Fruit fly (Drosophila melanogaster) whole organism, embryonic: Measurements from ENCODE around the gene fd96Ca.

Experiments
- CG10274 ChIP-seq: fragments of 200-800 bp; sonication (Bioruptor generic); optimal IDR thresholded peaks from 3 replicates; lab custom pipeline; 2017; ENCODE audit warnings: missing biosample characterization, mild to moderate bottlenecking, missing genetic modification characterization
- CG10321 ChIP-seq: fragments of 200-800 bp; sonication (Bioruptor generic); IDR thresholded peaks from 2 replicates; pipeline ENCODE4 v1.3.6; 2022; ENCODE audit warnings: missing biosample characterization, missing genetic modification characterization
- CG11398 ChIP-seq: fragments of 200-800 bp; sonication (Bioruptor generic); optimal IDR thresholded peaks from 2 replicates; lab custom pipeline; 2016; ENCODE audit warnings: missing biosample characterization, missing genetic modification characterization
- CG12155 ChIP-seq: fragments of 200-800 bp; sonication (Bioruptor generic); optimal IDR thresholded peaks from 3 replicates; lab custom pipeline; 2016; ENCODE audit warnings: missing biosample characterization, missing genetic modification characterization
- CG12219 ChIP-seq: fragments of 200-800 bp; sonication (Bioruptor generic); optimal IDR thresholded peaks from 3 replicates; lab custom pipeline; 2018; ENCODE audit warnings: missing biosample characterization, mild to moderate bottlenecking, missing genetic modification characterization
- CG12236 ChIP-seq: fragments of 200-800 bp; sonication (Bioruptor generic); optimal IDR thresholded peaks from 2 replicates; lab custom pipeline; 2016; ENCODE audit warnings: missing biosample characterization, missing genetic modification characterization
- CG12391 ChIP-seq: fragments of 200-800 bp; sonication (Bioruptor generic); optimal IDR thresholded peaks from 3 replicates; lab custom pipeline; 2018; ENCODE audit warnings: missing biosample characterization, mild to moderate bottlenecking, missing genetic modification characterization, moderate library complexity
- CG13296 ChIP-seq: fragments of 200-800 bp; sonication (Bioruptor generic); optimal IDR thresholded peaks from 3 replicates; lab custom pipeline; 2018; ENCODE audit warnings: missing biosample characterization, mild to moderate bottlenecking, missing genetic modification characterization
- CG13624 ChIP-seq: fragments of 200-800 bp; sonication (Bioruptor generic); optimal IDR thresholded peaks from 2 replicates; lab custom pipeline; 2016; ENCODE audit warnings: missing biosample characterization, missing genetic modification characterization
- CG1529 ChIP-seq: fragments of 200-800 bp; sonication (Bioruptor generic); optimal IDR thresholded peaks from 3 replicates; lab custom pipeline; 2018; ENCODE audit warnings: missing biosample characterization, missing genetic modification characterization
- CG15601 ChIP-seq: fragments of 200-800 bp; sonication (Bioruptor generic); optimal IDR thresholded peaks from 3 replicates; lab custom pipeline; 2019; ENCODE audit warnings: missing biosample characterization, mild to moderate bottlenecking, missing genetic modification characterization, moderate library complexity
- CG1647 ChIP-seq: fragments of 200-800 bp; sonication (Bioruptor generic); optimal IDR thresholded peaks from 3 replicates; lab custom pipeline; 2016; ENCODE audit warnings: missing biosample characterization, missing genetic modification characterization
- CG17359 ChIP-seq: fragments of 200-800 bp; sonication (Bioruptor generic); optimal IDR thresholded peaks from 3 replicates; lab custom pipeline; 2018; ENCODE audit warnings: missing biosample characterization, mild to moderate bottlenecking, missing genetic modification characterization, moderate library complexity
- CG18599 ChIP-seq: fragments of 200-800 bp; sonication (Bioruptor generic); optimal IDR thresholded peaks from 3 replicates; lab custom pipeline; 2017; ENCODE audit warnings: missing biosample characterization, missing genetic modification characterization, mild to moderate bottlenecking, moderate library complexity, missing genetic modification reagents
- CG3847 ChIP-seq: fragments of 200-800 bp; sonication (Bioruptor generic); IDR thresholded peaks from 2 replicates; pipeline ENCODE4 v1.3.6; 2022; ENCODE audit warnings: missing biosample characterization, missing genetic modification characterization
- CG4820 ChIP-seq: fragments of 200-800 bp; sonication (Bioruptor generic); optimal IDR thresholded peaks from 3 replicates; lab custom pipeline; 2016; ENCODE audit warnings: missing biosample characterization, missing genetic modification characterization
- CG6654 ChIP-seq: fragments of 200-800 bp; sonication (Bioruptor generic); optimal IDR thresholded peaks from 2 replicates; lab custom pipeline; 2017; ENCODE audit warnings: missing biosample characterization, mild to moderate bottlenecking, missing genetic modification characterization
- CG7556 ChIP-seq: fragments of 200-800 bp; sonication (Bioruptor generic); optimal IDR thresholded peaks from 2 replicates; lab custom pipeline; 2017; ENCODE audit warnings: missing biosample characterization, mild to moderate bottlenecking, missing genetic modification characterization
- CG8089 ChIP-seq: fragments of 200-800 bp; sonication (Bioruptor generic); optimal IDR thresholded peaks from 3 replicates; lab custom pipeline; 2016; ENCODE audit warnings: missing biosample characterization, missing genetic modification characterization
- Camta ChIP-seq: fragments of 200-800 bp; sonication (Bioruptor generic); optimal IDR thresholded peaks from 2 replicates; lab custom pipeline; 2016; ENCODE audit warnings: missing biosample characterization, missing genetic modification characterization
- Deaf1 ChIP-seq: fragments of 200-800 bp; optimal IDR thresholded peaks from 3 replicates; lab custom pipeline; 2019; ENCODE audit warnings: missing biosample characterization, mild to moderate bottlenecking, missing genetic modification characterization, moderate library complexity
- E2f2 ChIP-seq: fragments of 200-800 bp; sonication (Bioruptor generic); IDR thresholded peaks from 2 replicates; pipeline ENCODE4 v1.3.6; 2022; ENCODE audit warnings: missing biosample characterization, missing genetic modification characterization
- Elba2 ChIP-seq: fragments of 200-800 bp; sonication (Bioruptor generic); optimal IDR thresholded peaks from 3 replicates; lab custom pipeline; 2016; ENCODE audit warnings: missing biosample characterization, missing genetic modification characterization
- Ets65A ChIP-seq: fragments of 200-800 bp; sonication (Bioruptor generic); peaks from one replicate; lab custom pipeline; 2016; ENCODE audit warnings: missing biosample characterization, missing genetic modification characterization
- Hmx ChIP-seq: fragments of 200-800 bp; sonication (Bioruptor generic); optimal IDR thresholded peaks from 2 replicates; lab custom pipeline; 2016; ENCODE audit warnings: missing biosample characterization, missing genetic modification characterization
- NFAT ChIP-seq: fragments of 200-800 bp; sonication (Bioruptor generic); IDR thresholded peaks from 2 replicates; pipeline ENCODE4 v1.3.6; 2022; ENCODE audit warnings: missing biosample characterization, missing genetic modification characterization
- Nf-YA ChIP-seq: fragments of 200-800 bp; sonication (Bioruptor generic); IDR thresholded peaks from 2 replicates; pipeline ENCODE4 v1.3.6; 2022; ENCODE audit warnings: missing biosample characterization, missing genetic modification characterization
- NfI ChIP-seq: fragments of 200-800 bp; sonication (Bioruptor generic); optimal IDR thresholded peaks from 3 replicates; lab custom pipeline; 2018; ENCODE audit warnings: missing biosample characterization, mild to moderate bottlenecking, missing genetic modification characterization, moderate library complexity
- Opbp ChIP-seq: fragments of 200-800 bp; sonication (Bioruptor generic); IDR thresholded peaks from 3 replicates; pipeline ENCODE4 v1.3.6; 2022; ENCODE audit warnings: missing biosample characterization, missing genetic modification characterization; ENCODE audit not compliant: partially characterized antibody
- Side ChIP-seq: fragments of 200-800 bp; sonication (Bioruptor generic); optimal IDR thresholded peaks from 2 replicates; lab custom pipeline; 2016; ENCODE audit warnings: missing biosample characterization, missing genetic modification characterization
- Spps ChIP-seq: fragments of 200-800 bp; sonication (Bioruptor generic); optimal IDR thresholded peaks from 2 replicates; lab custom pipeline; 2018; ENCODE audit warnings: missing biosample characterization, mild to moderate bottlenecking, missing genetic modification characterization
- ac ChIP-seq: fragments of 200-800 bp; sonication (Bioruptor generic); optimal IDR thresholded peaks from 3 replicates; lab custom pipeline; 2017; ENCODE audit warnings: missing biosample characterization, mild to moderate bottlenecking, missing genetic modification characterization
- ato ChIP-seq: fragments of 200-800 bp; sonication (Bioruptor generic); IDR thresholded peaks from 2 replicates; pipeline ENCODE4 v1.3.6; 2022; ENCODE audit warnings: missing biosample characterization, missing genetic modification characterization; ENCODE audit not compliant: partially characterized antibody
- az2 ChIP-seq: fragments of 200-800 bp; sonication (Bioruptor generic); optimal IDR thresholded peaks from 3 replicates; lab custom pipeline; 2016; ENCODE audit warnings: missing biosample characterization, missing genetic modification characterization
- corto ChIP-seq: fragments of 200-800 bp; sonication (Bioruptor generic); optimal IDR thresholded peaks from 2 replicates; lab custom pipeline; 2016; ENCODE audit warnings: missing biosample characterization, mild to moderate bottlenecking, missing genetic modification characterization, moderate library complexity
- danr ChIP-seq: fragments of 200-800 bp; sonication (Bioruptor generic); IDR thresholded peaks from 2 replicates; pipeline ENCODE4 v1.3.6; 2022; ENCODE audit warnings: missing biosample characterization, missing genetic modification characterization
- dpn ChIP-seq, 2 experiments: fragments of 200-800 bp; sonication (Bioruptor generic); optimal IDR thresholded peaks; 3 replicates each; lab custom pipeline; 2016; ENCODE audit warnings: missing biosample characterization in 2 of 2, missing genetic modification characterization in 2 of 2
- hb ChIP-seq: fragments of 200-800 bp; sonication (Bioruptor generic); IDR thresholded peaks from 3 replicates; pipeline ENCODE4 v1.3.6; 2022; ENCODE audit warnings: missing biosample characterization, missing genetic modification characterization; ENCODE audit not compliant: partially characterized antibody
- kni ChIP-seq: fragments of 200-800 bp; sonication (Bioruptor generic); optimal IDR thresholded peaks from 3 replicates; lab custom pipeline; 2017; ENCODE audit warnings: mild to moderate bottlenecking, missing biosample characterization, missing genetic modification reagents, missing genetic modification characterization
- nau ChIP-seq: fragments of 200-800 bp; sonication (Bioruptor generic); optimal IDR thresholded peaks from 3 replicates; lab custom pipeline; 2017; ENCODE audit warnings: missing biosample characterization, mild to moderate bottlenecking, missing genetic modification characterization, missing genetic modification reagents
- nerfin-1 ChIP-seq: fragments of 200-800 bp; sonication (Bioruptor generic); optimal IDR thresholded peaks from 3 replicates; lab custom pipeline; 2019; ENCODE audit warnings: missing biosample characterization, mild to moderate bottlenecking, missing genetic modification characterization, moderate library complexity
- pb ChIP-seq: fragments of 200-800 bp; sonication (Bioruptor generic); optimal IDR thresholded peaks from 3 replicates; lab custom pipeline; 2016; ENCODE audit warnings: missing biosample characterization, missing genetic modification characterization
- prd ChIP-seq, 3 experiments: fragments of >200 bp in 2 of 3; fragments of 200-800 bp in 1 of 3; sonication (Bioruptor generic) in 1 of 3; optimal IDR thresholded peaks in 2 of 3; IDR thresholded peaks in 1 of 3; 2 replicates in 2 of 3; 3 replicates in 1 of 3; pipeline versions ENCODE4 v1.3.6 to Lab custom; 2017 to 2022; ENCODE audit warnings: missing biosample characterization in 1 of 3, missing genetic modification characterization in 1 of 3
- pzg ChIP-seq: fragments of 200-800 bp; sonication (Bioruptor generic); optimal IDR thresholded peaks from 3 replicates; lab custom pipeline; 2018; ENCODE audit warnings: missing biosample characterization, mild to moderate bottlenecking, missing genetic modification characterization, moderate library complexity
- slbo ChIP-seq: fragments of 200-800 bp; sonication (Bioruptor generic); IDR thresholded peaks from 2 replicates; pipeline ENCODE4 v1.3.6; 2022; ENCODE audit warnings: missing biosample characterization, missing genetic modification characterization
- slou ChIP-seq: fragments of 200-800 bp; sonication (Bioruptor generic); optimal IDR thresholded peaks from 3 replicates; lab custom pipeline; 2016; ENCODE audit warnings: missing biosample characterization, missing genetic modification characterization
- sug ChIP-seq: fragments of 200-800 bp; optimal IDR thresholded peaks from 2 replicates; lab custom pipeline; 2019; ENCODE audit warnings: missing biosample characterization, mild to moderate bottlenecking, missing genetic modification characterization, moderate library complexity
- tgo ChIP-seq: fragments of 200-800 bp; sonication (Bioruptor generic); IDR thresholded peaks from 3 replicates; pipeline ENCODE4 v1.3.6; 2022; ENCODE audit warnings: missing biosample characterization, missing genetic modification characterization
- trh ChIP-seq: fragments of 200-800 bp; sonication (Bioruptor generic); optimal IDR thresholded peaks from 2 replicates; lab custom pipeline; 2016; ENCODE audit warnings: missing biosample characterization, missing genetic modification characterization
- unc-4 ChIP-seq: fragments of 200-800 bp; sonication (Bioruptor generic); IDR thresholded peaks from 2 replicates; pipeline ENCODE4 v1.3.6; 2022; ENCODE audit warnings: missing biosample characterization, missing genetic modification characterization; ENCODE audit not compliant: partially characterized antibody
- zfh2 ChIP-seq: fragments of 200-800 bp; sonication (Bioruptor generic); optimal IDR thresholded peaks from 2 replicates; lab custom pipeline; 2016; ENCODE audit warnings: missing biosample characterization, missing genetic modification characterization

fd96Ca gene

DNA sequence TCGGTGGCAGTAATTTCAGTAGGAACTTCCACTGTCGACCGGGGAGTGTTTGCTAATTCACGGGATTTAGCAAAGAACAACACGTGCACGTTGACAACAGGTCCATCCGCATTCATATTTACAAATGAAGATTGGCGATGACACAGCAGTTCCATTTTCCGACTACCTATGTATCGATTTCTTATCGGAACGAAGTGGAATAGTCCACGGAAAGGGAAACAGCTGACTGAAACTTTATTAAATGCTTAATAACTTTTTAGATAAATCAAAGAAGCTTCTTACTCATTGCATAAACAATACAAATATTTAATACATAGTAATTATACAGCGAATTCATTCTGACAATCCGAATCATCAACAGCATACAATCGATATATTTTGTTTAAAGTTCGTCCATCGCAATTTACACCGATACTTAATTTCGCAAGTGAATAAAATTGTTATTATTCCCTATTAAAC lies 44.8 kb downstream of the fd96Ca start, which contains the start of the genes Mocs2A, Mocs2B and Clbn (continued):
- TF ChIP-seq Side (no peak), trh (GFP tag; lab: Kevin White, UChicago) (no peak), CG15601 (tag; lab: Kevin White, UChicago) (no peak), CG1647 (GFP tag; lab: Kevin White, UChicago) (no peak), nerfin-1 (peak; percentile 6), Opbp (GFP tag; lab: Robert Waterston, UW) (peak; percentile 39; the same call in 2 of the 3 replicates), nau (GFP tag; lab: Kevin White, UChicago) (no peak), NFAT (GFP tag; lab: Robert Waterston, UW) (no peak), CG4820 (GFP tag; lab: Kevin White, UChicago) (no peak), CG10274 (GFP tag; lab: Kevin White, UChicago) (no peak), pb (GFP tag; lab: Kevin White, UChicago) (no peak), zfh2 (GFP tag; lab: Kevin White, UChicago) (no peak), prd (optimal IDR thresholded peaks at IDR 0.05; lab: Kevin White, UChicago) (no peak), prd (GFP tag; IDR thresholded peaks at IDR 0.05; lab: Robert Waterston, UW) (no peak), pzg (peak; percentile 48), ato (GFP tag; lab: Robert Waterston, UW) (no peak), tgo (GFP tag; lab: Robert Waterston, UW) (no peak), CG8089 (GFP tag; lab: Kevin White, UChicago) (no peak), kni (GFP tag; lab: Kevin White, UChicago) (no peak), unc-4 (GFP tag; lab: Robert Waterston, UW) (peak; percentile 84), Ets65A (GFP tag; lab: Kevin White, UChicago) (no peak), CG11398 (no peak), CG12219 (GFP tag; lab: Kevin White, UChicago) (no peak), Hmx (GFP tag; lab: Kevin White, UChicago) (no peak), danr (GFP tag; lab: Robert Waterston, UW) (no peak), hb (peak; percentile 59; the same call in 1 of the 3 replicates), Nf-YA (GFP tag; lab: Robert Waterston, UW) (no peak), CG18599 (no peak), E2f2 (GFP tag; lab: Robert Waterston, UW) (0 out of 2 replicates have a peak, but pooled peaks have one; percentile 8), CG3847 (GFP tag; lab: Robert Waterston, UW) (no peak; the same call in 1 of the 2 replicates), Elba2 (GFP tag; lab: Kevin White, UChicago) (no peak), CG6654 (no peak), CG13624 (no peak), ac (GFP tag; lab: Kevin White, UChicago) (no peak), CG12155 (GFP tag; lab: Kevin White, UChicago) (no peak), corto (GFP tag; lab: Kevin White, UChicago) (no peak), slbo (no peak), CG13296 (GFP tag; lab: Kevin White, UChicago) (no peak), CG10321 (GFP tag; lab: Robert Waterston, UW) (no peak), CG17359 (tag; lab: Kevin White, UChicago) (no peak), CG12391 (tag; lab: Kevin White, UChicago) (peak; percentile 21), Spps (no peak), CG12236 (GFP tag; lab: Kevin White, UChicago) (no peak), CG7556 (GFP tag; lab: Kevin White, UChicago) (no peak), CG1529 (GFP tag; lab: Kevin White, UChicago) (no peak), az2 (no peak), sug (no peak), slou (GFP tag; lab: Kevin White, UChicago) (no peak), Camta (GFP tag; lab: Kevin White, UChicago) (no peak), dpn (GFP tag; optimal IDR thresholded peaks at IDR 0.05; lab: Kevin White, UChicago) (no peak), Deaf1 (tag; lab: Kevin White, UChicago) (no peak), NfI (no peak)
